Fruit fly (Drosophila melanogaster): ENCODE data around the gene CG13728.

CG13728 gene

dm6 chr3L:17388895-17389294, 6.4 kb upstream of the CG13728 start, which contains the start of gene CG13731:
TSS of gene CG13731 (minus strand) at chr3L:17388956.
- TF ChIP-seq insv (optimal IDR thresholded peaks at IDR 0.05) (no peak), Myc (optimal IDR thresholded peaks at IDR 0.05) (no peak), psq (optimal IDR thresholded peaks at IDR 0.05) (no peak), h (optimal IDR thresholded peaks at IDR 0.05) (no peak), ttk (optimal IDR thresholded peaks at IDR 0.05) (no peak), Sin3A (optimal IDR thresholded peaks at IDR 0.05) (no peak)

- TF ChIP-seq psq (optimal IDR thresholded peaks at IDR 0.05) (no peak), insv (optimal IDR thresholded peaks at IDR 0.05) (no peak)
Measured at dm6 chr3L:17386612-17387382, 4.3 kb upstream of the CG13728 start.

- TF ChIP-seq Sin3A (optimal IDR thresholded peaks at IDR 0.05) (no peak), ttk (optimal IDR thresholded peaks at IDR 0.05) (no peak), psq (optimal IDR thresholded peaks at IDR 0.05) (no peak), Myc (optimal IDR thresholded peaks at IDR 0.05) (no peak), insv (optimal IDR thresholded peaks at IDR 0.05) (no peak), h (optimal IDR thresholded peaks at IDR 0.05) (no peak)
Measured at dm6 chr3L:17383714-17384113, 1.2 kb upstream of the CG13728 start.

dm6 chr3L:17383285-17383684, 757 bp upstream of the CG13728 start:
- TF ChIP-seq psq (optimal IDR thresholded peaks at IDR 0.05) (no peak), Sin3A (optimal IDR thresholded peaks at IDR 0.05) (no peak)

- TF ChIP-seq Sin3A (optimal IDR thresholded peaks at IDR 0.05) (no peak), psq (optimal IDR thresholded peaks at IDR 0.05) (no peak), h (optimal IDR thresholded peaks at IDR 0.05) (no peak), insv (optimal IDR thresholded peaks at IDR 0.05) (no peak), Myc (optimal IDR thresholded peaks at IDR 0.05) (no peak), ttk (optimal IDR thresholded peaks at IDR 0.05) (no peak)
Measured at dm6 chr3L:17381990-17382389, 538 bp downstream of the CG13728 start.

- no peak for TF ChIP-seq insv (optimal IDR thresholded peaks at IDR 0.05)
- TF ChIP-seq psq (optimal IDR thresholded peaks at IDR 0.05): no peak
- no peak for TF ChIP-seq Myc (optimal IDR thresholded peaks at IDR 0.05)
- no peak for TF ChIP-seq ttk (optimal IDR thresholded peaks at IDR 0.05)
- no peak for TF ChIP-seq h (optimal IDR thresholded peaks at IDR 0.05)
- TF ChIP-seq Sin3A (optimal IDR thresholded peaks at IDR 0.05): no peak
Measured at dm6 chr3L:17379311-17379710, 3.2 kb downstream of the CG13728 start, which contains the start of gene Cad74A. TSS of gene Cad74A (minus strand) at chr3L:17379530.

dm6 chr3L:17374956-17375621, 7.4 kb downstream of the CG13728 start:
- no peak for TF ChIP-seq psq (optimal IDR thresholded peaks at IDR 0.05)
- no peak for TF ChIP-seq Sin3A (optimal IDR thresholded peaks at IDR 0.05)
- TF ChIP-seq insv (optimal IDR thresholded peaks at IDR 0.05): no peak
- no peak for TF ChIP-seq ttk (optimal IDR thresholded peaks at IDR 0.05)

dm6 chr3L:17366936-17367335, 15.6 kb downstream of the CG13728 start:
- TF ChIP-seq psq (optimal IDR thresholded peaks at IDR 0.05): no peak
- TF ChIP-seq Sin3A (optimal IDR thresholded peaks at IDR 0.05): no peak
- TF ChIP-seq Myc (optimal IDR thresholded peaks at IDR 0.05): no peak
- TF ChIP-seq h (optimal IDR thresholded peaks at IDR 0.05): no peak
- TF ChIP-seq insv (optimal IDR thresholded peaks at IDR 0.05): no peak
- TF ChIP-seq ttk (optimal IDR thresholded peaks at IDR 0.05): no peak

- TF ChIP-seq psq (optimal IDR thresholded peaks at IDR 0.05) (no peak), Myc (optimal IDR thresholded peaks at IDR 0.05) (no peak), Sin3A (optimal IDR thresholded peaks at IDR 0.05) (no peak), ttk (optimal IDR thresholded peaks at IDR 0.05) (no peak), h (optimal IDR thresholded peaks at IDR 0.05) (no peak), insv (optimal IDR thresholded peaks at IDR 0.05) (no peak)
Measured at dm6 chr3L:17364023-17364422, 18.5 kb downstream of the CG13728 start.

dm6 chr3L:17362940-17363339, 19.6 kb downstream of the CG13728 start:
- no peak for TF ChIP-seq ttk (optimal IDR thresholded peaks at IDR 0.05)
- TF ChIP-seq Myc (optimal IDR thresholded peaks at IDR 0.05): no peak
- TF ChIP-seq h (optimal IDR thresholded peaks at IDR 0.05): no peak
- TF ChIP-seq Sin3A (optimal IDR thresholded peaks at IDR 0.05): no peak
- no peak for TF ChIP-seq psq (optimal IDR thresholded peaks at IDR 0.05)
- no peak for TF ChIP-seq insv (optimal IDR thresholded peaks at IDR 0.05)

dm6 chr3L:17361925-17362324, 20.6 kb downstream of the CG13728 start:
- TF ChIP-seq Myc (optimal IDR thresholded peaks at IDR 0.05): no peak
- TF ChIP-seq ttk (optimal IDR thresholded peaks at IDR 0.05): no peak
- no peak for TF ChIP-seq insv (optimal IDR thresholded peaks at IDR 0.05)
- TF ChIP-seq h (optimal IDR thresholded peaks at IDR 0.05): no peak
- TF ChIP-seq Sin3A (optimal IDR thresholded peaks at IDR 0.05): no peak
- no peak for TF ChIP-seq psq (optimal IDR thresholded peaks at IDR 0.05)

dm6 chr3L:17359225-17359773, 23.2 kb downstream of the CG13728 start, which contains the start of gene tap:
TSS of gene tap (plus strand) at chr3L:17359682.
- TF ChIP-seq psq (optimal IDR thresholded peaks at IDR 0.05): no peak
- TF ChIP-seq ttk (optimal IDR thresholded peaks at IDR 0.05): no peak
- no peak for TF ChIP-seq Sin3A (optimal IDR thresholded peaks at IDR 0.05)
- TF ChIP-seq insv (optimal IDR thresholded peaks at IDR 0.05): no peak
- TF ChIP-seq h (optimal IDR thresholded peaks at IDR 0.05): no peak
- TF ChIP-seq Myc (optimal IDR thresholded peaks at IDR 0.05): no peak

Measured in Kc167 (cell line).